Worm (Caenorhabditis elegans): Measurements from ENCODE around the gene ugt-39.

ce11 chrV:7120168-7120567 is 36.8 kb upstream of the ugt-39 start, which contains the start of gene srx-34:
- no peak for TF ChIP-seq ceh-40 (GFP tag; IDR thresholded peaks at IDR 0.05)
- TF ChIP-seq madf-3 (GFP tag; IDR thresholded peaks at IDR 0.05), result no peak
- no peak for TF ChIP-seq zfh-2 (GFP tag; conservative IDR thresholded peaks at IDR 0.05)
- no peak for TF ChIP-seq ccch-3 (GFP tag; optimal IDR thresholded peaks at IDR 0.05)
- no peak for TF ChIP-seq mes-4 (tag; optimal IDR thresholded peaks at IDR 0.05)
- TF ChIP-seq unc-62 (GFP tag; optimal IDR thresholded peaks at IDR 0.05), result no peak

Data from whole organism, young adult.